Fruit fly (Drosophila melanogaster) whole organism, embryonic: ENCODE measurements around the gene CG9254.

Experiments
- CG14710 ChIP-seq: fragments of 200-800 bp; sonication (Bioruptor generic); optimal IDR thresholded peaks from 3 replicates; lab custom pipeline; 2019; ENCODE audit warnings: missing biosample characterization, mild to moderate bottlenecking, missing genetic modification characterization, moderate library complexity
- CTCF ChIP-seq: fragments of 200-800 bp; sonication (Bioruptor generic); optimal IDR thresholded peaks from 2 replicates; lab custom pipeline; 2017; ENCODE audit warnings: missing biosample characterization, mild to moderate bottlenecking, missing genetic modification characterization, moderate library complexity
- Nf-YA ChIP-seq: fragments of 200-800 bp; sonication (Bioruptor generic); IDR thresholded peaks from 2 replicates; pipeline ENCODE4 v1.3.6; 2022; ENCODE audit warnings: missing biosample characterization, missing genetic modification characterization
- fru ChIP-seq: fragments of >200 bp; optimal IDR thresholded peaks from 2 replicates; lab custom pipeline; 2017
- h ChIP-seq: fragments of >200 bp; optimal IDR thresholded peaks from 2 replicates; lab custom pipeline; 2017
- sens-2 ChIP-seq: fragments of 200-800 bp; sonication (Bioruptor generic); IDR thresholded peaks from 2 replicates; pipeline ENCODE4 v1.3.6; 2022; ENCODE audit warnings: missing biosample characterization, missing genetic modification characterization
- wek ChIP-seq: fragments of 200-800 bp; sonication (Bioruptor generic); optimal IDR thresholded peaks from 3 replicates; lab custom pipeline; 2018; ENCODE audit warnings: missing biosample characterization, mild to moderate bottlenecking, missing genetic modification characterization, moderate library complexity

- no peak for TF ChIP-seq CG14710 (tag; lab: Kevin White, UChicago)
- no peak for TF ChIP-seq h
- no peak for TF ChIP-seq wek (GFP tag; lab: Kevin White, UChicago)
- TF ChIP-seq sens-2 (GFP tag; lab: Robert Waterston, UW), result no peak
- no peak for TF ChIP-seq CTCF (GFP tag; lab: Kevin White, UChicago)
- no peak for TF ChIP-seq fru (lab: Kevin White, UChicago)
- no peak for TF ChIP-seq Nf-YA (GFP tag; lab: Robert Waterston, UW)
Measured at dm6 chr2L:13597136-13597615, at the start of gene CG9254.
